Worm (Caenorhabditis elegans): ENCODE measurements around the gene R10F2.6.

R10F2.6 gene

ce11 chrIII:2901117-2901516, 42.8 kb downstream of the R10F2.6 start, which contains the start of gene idpa-1:
Gene idpa-1, minus strand, starts transcription at chrIII:2901217.
- TF ChIP-seq attf-5 (GFP tag; optimal IDR thresholded peaks at IDR 0.05) (no peak), mes-4 (tag; optimal IDR thresholded peaks at IDR 0.05) (no peak), unc-62 (GFP tag; optimal IDR thresholded peaks at IDR 0.05) (no peak), efl-1 (GFP tag; optimal IDR thresholded peaks at IDR 0.05) (no peak), C06A6.2 (GFP tag; conservative IDR thresholded peaks at IDR 0.05) (no peak), B0336.3 (GFP tag; IDR thresholded peaks at IDR 0.05) (no peak), snpc-1.3 (tag; optimal IDR thresholded peaks at IDR 0.05; ENCODE audit: insufficient read depth) (no peak), B0019.2 (GFP tag; conservative IDR thresholded peaks at IDR 0.05) (no peak), attf-3 (GFP tag; conservative IDR thresholded peaks at IDR 0.05) (no peak), tlf-1 (GFP tag; optimal IDR thresholded peaks at IDR 0.05) (no peak), Y67H2A.10 (GFP tag; conservative IDR thresholded peaks at IDR 0.05) (no peak), nhr-120 (GFP tag; IDR thresholded peaks at IDR 0.05) (no peak), akir-1 (GFP tag; optimal IDR thresholded peaks at IDR 0.05) (no peak), F55B11.4 (tag; optimal IDR thresholded peaks at IDR 0.05; ENCODE audit: borderline replicate concordance, insufficient read depth) (no peak)

- TF ChIP-seq tbp1 (GFP tag; optimal IDR thresholded peaks at IDR 0.05) (no peak), dox-1 (GFP tag; IDR thresholded peaks at IDR 0.05) (0 out of 2 replicates have a peak, but pooled peaks have one; percentile 16), nfya-1 (tag; optimal IDR thresholded peaks at IDR 0.05; ENCODE audit: borderline replicate concordance, insufficient read depth) (no peak), egrh-3 (GFP tag; IDR thresholded peaks at IDR 0.05) (peak; percentile 89), zfh-2 (GFP tag; conservative IDR thresholded peaks at IDR 0.05) (peak; percentile 91)
Observed at ce11 chrIII:2899705-2900104, 44.2 kb downstream of the R10F2.6 start.

- TF ChIP-seq athp-1 (tag; optimal IDR thresholded peaks at IDR 0.05) (no peak), aptf-3 (GFP tag; IDR thresholded peaks at IDR 0.05) (no peak), snpc-4 (GFP tag; optimal IDR thresholded peaks at IDR 0.05) (no peak), snpc-4 (tag; optimal IDR thresholded peaks at IDR 0.05) (no peak), F52B5.7 (tag; optimal IDR thresholded peaks at IDR 0.05) (no peak), F22D6.2 (tag; optimal IDR thresholded peaks at IDR 0.05) (no peak), F10E7.11 (tag; optimal IDR thresholded peaks at IDR 0.05) (no peak), unc-130 (GFP tag; optimal IDR thresholded peaks at IDR 0.05) (no peak), hlh-26 (GFP tag; conservative IDR thresholded peaks at IDR 0.05) (no peak), gei-17 (GFP tag; optimal IDR thresholded peaks at IDR 0.05) (no peak), sea-2 (GFP tag; IDR thresholded peaks at IDR 0.05) (no peak), nhr-80 (tag; optimal IDR thresholded peaks at IDR 0.05) (no peak), ztf-28 (GFP tag; IDR thresholded peaks at IDR 0.05) (no peak), F57A8.1 (GFP tag; optimal IDR thresholded peaks at IDR 0.05) (no peak), T26A5.8 (tag; optimal IDR thresholded peaks at IDR 0.05) (no peak), hmg-1.2 (GFP tag; IDR thresholded peaks at IDR 0.05) (no peak), die-1 (tag; optimal IDR thresholded peaks at IDR 0.05) (no peak), bed-1 (GFP tag; IDR thresholded peaks at IDR 0.05) (no peak), attf-3 (GFP tag; conservative IDR thresholded peaks at IDR 0.05) (no peak)
Observed at ce11 chrIII:2891443-2891842, 52.5 kb downstream of the R10F2.6 start, which contains the start of gene F56F11.1. Gene F56F11.1, plus strand, starts transcription at chrIII:2891743.

Measured in whole organism, young adult.